Worm (Caenorhabditis elegans) whole organism, young adult: ENCODE measurements around the gene C23G10.5.

Experiments used
- C17E4.6 ChIP-seq: fragments of 200-800 bp; sonication (Bioruptor generic); IDR thresholded peaks from 2 replicates; pipeline ENCODE4 v1.3.6; 2022; ENCODE audit warnings: missing genetic modification reagents, missing genetic modification characterization, missing compliant biosample characterization
- D2030.7 ChIP-seq: fragments of 200-800 bp; sonication (Bioruptor generic); IDR thresholded peaks from 2 replicates; pipeline ENCODE4 v1.3.6; 2022; ENCODE audit warnings: missing genetic modification reagents, missing genetic modification characterization, missing compliant biosample characterization
- F22D6.2 ChIP-seq: sonication (generic microtip); optimal IDR thresholded peaks from 2 replicates; lab custom pipeline; 2016; ENCODE audit warnings: mild to moderate bottlenecking, missing genetic modification characterization, missing compliant biosample characterization
- F33H1.4 ChIP-seq: fragments of 200-800 bp; sonication (Bioruptor generic); IDR thresholded peaks from 2 replicates; pipeline ENCODE4 v1.3.6; 2022; ENCODE audit warnings: missing genetic modification reagents, missing genetic modification characterization, missing compliant biosample characterization
- F39B2.1 ChIP-seq: fragments of 200-800 bp; sonication (Bioruptor generic); IDR thresholded peaks from 2 replicates; pipeline ENCODE4 v1.3.6; 2022; ENCODE audit warnings: missing genetic modification reagents, missing genetic modification characterization, missing compliant biosample characterization
- K12H6.12 ChIP-seq: fragments of 200-800 bp; sonication (Bioruptor generic); optimal IDR thresholded peaks from 2 replicates; lab custom pipeline; 2018; ENCODE audit warnings: mild to moderate bottlenecking, missing genetic modification characterization, missing compliant biosample characterization
- Y56A3A.18 ChIP-seq: fragments of 200-800 bp; sonication (Bioruptor generic); IDR thresholded peaks from 2 replicates; pipeline ENCODE4 v1.3.6; 2022; ENCODE audit warnings: missing genetic modification reagents, missing genetic modification characterization, missing compliant biosample characterization
- ZK185.1 ChIP-seq: sonication (generic microtip); optimal IDR thresholded peaks from 2 replicates; lab custom pipeline; 2016; ENCODE audit warnings: mild to moderate bottlenecking, missing genetic modification characterization, missing compliant biosample characterization; ENCODE audit not compliant: poor library complexity, severe bottlenecking
- atf-7 ChIP-seq: sonication (generic microtip); optimal IDR thresholded peaks from 2 replicates; lab custom pipeline; 2017; ENCODE audit warnings: mild to moderate bottlenecking, missing genetic modification characterization, missing compliant biosample characterization
- bed-1 ChIP-seq: fragments of 200-800 bp; sonication (Bioruptor generic); IDR thresholded peaks from 2 replicates; pipeline ENCODE4 v1.3.6; 2022; ENCODE audit warnings: missing genetic modification reagents, missing genetic modification characterization, missing compliant biosample characterization
- ccch-3 ChIP-seq: fragments of 200-800 bp; sonication (Bioruptor generic); optimal IDR thresholded peaks from 2 replicates; lab custom pipeline; 2018; ENCODE audit warnings: mild to moderate bottlenecking, missing genetic modification characterization, missing compliant biosample characterization
- cebp-2 ChIP-seq: fragments of 200-800 bp; sonication (Bioruptor generic); IDR thresholded peaks from 2 replicates; pipeline ENCODE4 v1.3.6; 2022; ENCODE audit warnings: missing genetic modification characterization, missing compliant biosample characterization
- ceh-79 ChIP-seq: sonication (generic microtip); optimal IDR thresholded peaks from 2 replicates; lab custom pipeline; 2017; ENCODE audit warnings: mild to moderate bottlenecking, missing genetic modification characterization, missing compliant biosample characterization
- chd-7 ChIP-seq: sonication (generic microtip); optimal IDR thresholded peaks from 2 replicates; lab custom pipeline; 2016; ENCODE audit warnings: mild to moderate bottlenecking, missing genetic modification characterization, moderate library complexity, missing compliant biosample characterization
- die-1 ChIP-seq: sonication (generic microtip); optimal IDR thresholded peaks from 2 replicates; lab custom pipeline; 2016; ENCODE audit warnings: missing genotype, mild to moderate bottlenecking, missing genetic modification characterization, missing compliant biosample characterization
- dpff-1 ChIP-seq: sonication (generic microtip); optimal IDR thresholded peaks from 2 replicates; lab custom pipeline; 2017; ENCODE audit warnings: mild to moderate bottlenecking, missing genetic modification characterization, missing compliant biosample characterization
- egl-18 ChIP-seq: fragments of 200-800 bp; sonication (Bioruptor generic); IDR thresholded peaks from 2 replicates; pipeline ENCODE4 v1.3.6; 2022; ENCODE audit warnings: missing genetic modification reagents, missing genetic modification characterization, missing compliant biosample characterization
- ets-4 ChIP-seq: fragments of 200-800 bp; sonication (Bioruptor generic); optimal IDR thresholded peaks from 2 replicates; lab custom pipeline; 2018; ENCODE audit warnings: mild to moderate bottlenecking, missing genetic modification characterization, missing compliant biosample characterization
- fkh-3 ChIP-seq: sonication (generic microtip); optimal IDR thresholded peaks from 2 replicates; lab custom pipeline; 2016; ENCODE audit warnings: mild to moderate bottlenecking, missing genetic modification characterization, missing compliant biosample characterization
- gei-17 ChIP-seq: fragments of 200-800 bp; sonication (Bioruptor generic); optimal IDR thresholded peaks from 2 replicates; lab custom pipeline; 2018; ENCODE audit warnings: mild to moderate bottlenecking, missing genetic modification characterization, missing compliant biosample characterization
- him-1 ChIP-seq: sonication (generic microtip); optimal IDR thresholded peaks from 2 replicates; lab custom pipeline; 2016; ENCODE audit warnings: missing genotype, missing genetic modification reagents, missing genetic modification characterization, missing compliant biosample characterization
- hlh-26 ChIP-seq: fragments of 200-800 bp; sonication (Bioruptor generic); conservative IDR thresholded peaks from 2 replicates; pipeline ENCODE4 v1.3.6; 2022; ENCODE audit warnings: missing genetic modification reagents, missing genetic modification characterization, missing compliant biosample characterization
- hmg-1.2 ChIP-seq: fragments of 200-800 bp; sonication (Bioruptor generic); IDR thresholded peaks from 2 replicates; pipeline ENCODE4 v1.3.6; 2022; ENCODE audit warnings: missing genetic modification reagents, missing genetic modification characterization, missing compliant biosample characterization
- lag-1 ChIP-seq: fragments of 200-800 bp; sonication (Bioruptor generic); IDR thresholded peaks from 2 replicates; pipeline ENCODE4 v1.3.6; 2022; ENCODE audit warnings: missing genetic modification reagents, missing genetic modification characterization, missing compliant biosample characterization
- let-526 ChIP-seq: fragments of 200-800 bp; sonication (Bioruptor generic); IDR thresholded peaks from 2 replicates; pipeline ENCODE4 v1.3.6; 2022; ENCODE audit warnings: missing genetic modification reagents, missing genetic modification characterization, missing compliant biosample characterization
- let-607 ChIP-seq, 2 experiments: fragments of 200-800 bp in 1 of 2; sonication (Bioruptor generic) in 1 of 2; sonication (generic microtip) in 1 of 2; optimal IDR thresholded peaks; 2 replicates each; lab custom pipeline; 2016 to 2018; ENCODE audit warnings: mild to moderate bottlenecking in 2 of 2, missing compliant biosample characterization in 2 of 2, missing genetic modification characterization in 2 of 2, moderate library complexity in 2 of 2, missing genotype in 1 of 2
- lir-1 ChIP-seq: fragments of 200-800 bp; sonication (Bioruptor generic); conservative IDR thresholded peaks from 2 replicates; pipeline ENCODE4 v1.3.6; 2022; ENCODE audit warnings: missing genetic modification reagents, missing genetic modification characterization, missing compliant biosample characterization
- madf-3 ChIP-seq: fragments of 200-800 bp; sonication (Bioruptor generic); IDR thresholded peaks from 2 replicates; pipeline ENCODE4 v1.3.6; 2022; ENCODE audit warnings: missing genetic modification reagents, missing genetic modification characterization, missing compliant biosample characterization
- mes-4 ChIP-seq: sonication (generic microtip); optimal IDR thresholded peaks from 2 replicates; lab custom pipeline; 2016; ENCODE audit warnings: missing genotype, missing genetic modification characterization, missing compliant biosample characterization
- nfyb-1 ChIP-seq: fragments of 200-800 bp; sonication (Bioruptor generic); IDR thresholded peaks from 2 replicates; pipeline ENCODE4 v1.3.6; 2022; ENCODE audit warnings: missing genetic modification reagents, missing genetic modification characterization, missing compliant biosample characterization
- nhr-80 ChIP-seq: sonication (generic microtip); optimal IDR thresholded peaks from 2 replicates; lab custom pipeline; 2016; ENCODE audit warnings: missing genetic modification characterization, missing compliant biosample characterization
- repo-1 ChIP-seq: sonication (generic microtip); optimal IDR thresholded peaks from 2 replicates; lab custom pipeline; 2017; ENCODE audit warnings: mild to moderate bottlenecking, missing genetic modification characterization, missing compliant biosample characterization
- snpc-1.1 ChIP-seq: sonication (generic microtip); optimal IDR thresholded peaks from 2 replicates; lab custom pipeline; 2017; ENCODE audit warnings: missing genetic modification characterization, mild to moderate bottlenecking, missing compliant biosample characterization, antibody characterized with exemption, moderate library complexity, missing genotype, missing genetic modification reagents; ENCODE audit not compliant: insufficient read depth
- snpc-1.3 ChIP-seq: sonication (generic microtip); optimal IDR thresholded peaks from 2 replicates; lab custom pipeline; 2017; ENCODE audit warnings: missing genetic modification characterization, mild to moderate bottlenecking, missing compliant biosample characterization, antibody characterized with exemption, moderate library complexity, missing genotype, missing genetic modification reagents; ENCODE audit not compliant: insufficient read depth
- somi-1 ChIP-seq: fragments of 200-800 bp; sonication (Bioruptor generic); optimal IDR thresholded peaks from 2 replicates; lab custom pipeline; 2018; ENCODE audit warnings: mild to moderate bottlenecking, missing genetic modification characterization, missing compliant biosample characterization
- sptf-2 ChIP-seq: fragments of 200-800 bp; sonication (Bioruptor generic); optimal IDR thresholded peaks from 2 replicates; lab custom pipeline; 2018; ENCODE audit warnings: mild to moderate bottlenecking, missing genetic modification characterization, missing compliant biosample characterization
- tbp1 ChIP-seq: fragments of 200-800 bp; sonication (Bioruptor generic); optimal IDR thresholded peaks from 2 replicates; lab custom pipeline; 2018; ENCODE audit warnings: mild to moderate bottlenecking, missing genetic modification characterization, missing compliant biosample characterization
- unc-130 ChIP-seq: sonication (generic microtip); optimal IDR thresholded peaks from 2 replicates; lab custom pipeline; 2016; ENCODE audit warnings: missing genetic modification reagents, missing genetic modification characterization, missing compliant biosample characterization
- unc-62 ChIP-seq: fragments of 150-350 bp; optimal IDR thresholded peaks from 2 replicates; lab custom pipeline; 2014; ENCODE audit warnings: missing biosample characterization, missing genetic modification reagents, missing genetic modification characterization
- xnd-1 ChIP-seq: sonication (generic microtip); optimal IDR thresholded peaks from 2 replicates; lab custom pipeline; 2016; ENCODE audit warnings: missing genotype, missing genetic modification reagents, missing genetic modification characterization, missing compliant biosample characterization
- zim-3 ChIP-seq: sonication (generic microtip); optimal IDR thresholded peaks from 2 replicates; lab custom pipeline; 2017; ENCODE audit warnings: mild to moderate bottlenecking, missing genetic modification characterization, moderate library complexity, missing compliant biosample characterization
- ztf-22 ChIP-seq: fragments of 200-800 bp; sonication (Bioruptor generic); optimal IDR thresholded peaks from 2 replicates; lab custom pipeline; 2018; ENCODE audit warnings: mild to moderate bottlenecking, missing genetic modification characterization, moderate library complexity, missing compliant biosample characterization
- ztf-28 ChIP-seq: fragments of 200-800 bp; sonication (Bioruptor generic); IDR thresholded peaks from 2 replicates; pipeline ENCODE4 v1.3.6; 2022; ENCODE audit warnings: missing genetic modification reagents, missing genetic modification characterization, missing compliant biosample characterization
- ztf-6 ChIP-seq: fragments of 200-800 bp; sonication (Bioruptor generic); IDR thresholded peaks from 2 replicates; pipeline ENCODE4 v1.3.6; 2022; ENCODE audit warnings: missing genetic modification reagents, missing genetic modification characterization, missing compliant biosample characterization

The C23G10.5 gene

DNA sequence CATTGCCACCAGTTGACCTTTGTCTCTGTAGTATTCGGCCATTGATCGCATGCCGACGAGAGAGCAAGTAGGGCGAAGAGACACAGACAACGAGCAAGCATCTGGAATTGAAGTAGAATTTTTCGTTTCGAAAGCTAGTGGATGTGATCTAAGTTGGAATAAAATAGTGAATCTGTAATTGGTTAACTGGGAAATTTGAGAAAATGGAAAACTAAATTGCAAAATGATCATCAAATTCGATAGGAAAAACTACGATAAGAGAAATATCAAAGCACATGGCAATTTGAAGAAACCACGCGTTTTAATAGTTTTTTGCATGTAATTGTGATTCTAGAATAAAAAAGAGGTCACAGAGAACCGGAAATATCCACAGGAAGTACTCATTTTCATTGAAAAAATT is 14.1 kb upstream of the C23G10.5 start, which contains the start of gene F42A10.6:
F42A10.6 (minus strand) TSS at position 101 of the 400 bp plus-strand sequence.
- TF ChIP-seq somi-1 (GFP tag; lab: Kevin White, UChicago) (no peak), nhr-80 (tag; lab: Kevin White, UChicago) (peak; percentile 59)
- TF ChIP-seq, all 124 proteins: peak for 1

DNA sequence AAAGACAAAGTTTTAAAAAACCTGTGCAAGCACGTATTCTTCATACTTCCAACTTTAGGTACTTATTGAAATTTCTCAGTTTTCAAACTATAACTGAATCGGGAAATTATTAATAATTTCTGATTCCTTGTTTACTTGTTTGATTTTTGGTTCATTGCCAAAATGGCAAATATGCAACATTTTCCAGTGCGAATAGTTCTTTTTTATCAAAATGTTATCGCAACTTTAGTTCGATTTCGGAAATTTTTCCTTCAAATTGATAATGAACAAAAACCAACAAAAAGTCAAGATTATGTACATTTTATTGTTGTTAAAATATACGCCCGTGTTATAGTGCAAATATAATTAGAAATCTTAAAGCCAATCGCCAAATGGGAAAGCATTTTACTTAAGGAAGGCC is 13.3 kb upstream of the C23G10.5 start:
- no peak for TF ChIP-seq hlh-26 (GFP tag; lab: Robert Waterston, UW)
- peak; percentile 13 for TF ChIP-seq nhr-80 (tag; lab: Kevin White, UChicago)
- no peak for TF ChIP-seq C17E4.6 (GFP tag; lab: Robert Waterston, UW)
- no peak for TF ChIP-seq nfyb-1

DNA sequence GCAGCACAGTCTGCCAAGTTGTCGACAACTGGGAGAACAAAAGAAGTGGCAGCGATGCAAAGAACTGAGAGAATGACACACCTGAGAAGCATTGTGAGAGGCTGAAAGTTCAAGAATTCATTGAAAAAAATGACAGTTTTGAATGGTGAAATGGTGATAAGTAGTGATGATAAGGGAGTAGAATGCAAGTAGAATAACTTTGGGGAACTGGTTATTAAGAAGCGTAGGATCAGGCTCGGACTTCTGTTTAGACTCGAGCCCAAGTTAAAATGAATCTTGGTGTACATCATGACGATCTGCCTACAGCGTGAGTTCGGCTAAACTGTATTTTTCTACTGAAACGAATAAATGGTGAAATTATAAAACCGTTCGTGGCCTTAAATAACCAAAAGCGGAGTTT is 12.3 kb upstream of the C23G10.5 start, which contains the start of gene F42A10.7:
F42A10.7 (minus strand) TSS at position 101 of the 400 bp plus-strand sequence.
- TF ChIP-seq K12H6.12 (tag; lab: Kevin White, UChicago) = no peak
- TF ChIP-seq Y56A3A.18 = no peak
- no peak for TF ChIP-seq snpc-1.1 (tag; lab: Kevin White, UChicago)
- TF ChIP-seq xnd-1 (tag; lab: Kevin White, UChicago) = no peak
- TF ChIP-seq die-1 = no peak
- TF ChIP-seq ceh-79 (tag; lab: Kevin White, UChicago) = no peak
- TF ChIP-seq bed-1 = no peak
- no peak for TF ChIP-seq dpff-1
- no peak for TF ChIP-seq snpc-1.3 (tag; lab: Kevin White, UChicago)

- TF ChIP-seq F22D6.2 (tag; lab: Kevin White, UChicago) (no peak), mes-4 (no peak), repo-1 (tag; lab: Kevin White, UChicago) (no peak), unc-130 (GFP tag; lab: Kevin White, UChicago) (no peak), ztf-6 (no peak), tbp1 (GFP tag; lab: Kevin White, UChicago) (peak; percentile 14), ztf-22 (GFP tag; lab: Kevin White, UChicago) (peak; percentile 65), ztf-28 (GFP tag; lab: Robert Waterston, UW) (no peak), sptf-2 (GFP tag; lab: Kevin White, UChicago) (no peak), unc-62 (GFP tag; lab: Kevin White, UChicago) (no peak), ccch-3 (no peak), C17E4.6 (GFP tag; lab: Robert Waterston, UW) (no peak), nhr-80 (tag; lab: Kevin White, UChicago) (peak; percentile 99), F39B2.1 (GFP tag; lab: Robert Waterston, UW) (no peak), lir-1 (GFP tag; lab: Robert Waterston, UW) (no peak), F33H1.4 (GFP tag; lab: Robert Waterston, UW) (no peak), gei-17 (GFP tag; lab: Kevin White, UChicago) (no peak), egl-18 (GFP tag; lab: Robert Waterston, UW) (no peak), ets-4 (GFP tag; lab: Kevin White, UChicago) (peak; percentile 21), lag-1 (GFP tag; lab: Robert Waterston, UW) (no peak), chd-7 (no peak), hmg-1.2 (GFP tag; lab: Robert Waterston, UW) (0 out of 2 replicates have a peak, but pooled peaks have one; percentile 5), fkh-3 (tag; lab: Kevin White, UChicago) (no peak), zim-3 (tag; lab: Kevin White, UChicago) (no peak), atf-7 (peak; percentile 74), let-607 (tag; optimal IDR thresholded peaks at IDR 0.05; lab: Kevin White, UChicago) (peak in 1 of 2 experiments; percentile 53), him-1 (tag; lab: Kevin White, UChicago) (no peak), D2030.7 (GFP tag; lab: Robert Waterston, UW) (no peak), ZK185.1 (tag; lab: Kevin White, UChicago) (no peak), madf-3 (no peak), cebp-2 (no peak), let-526 (no peak)
Measured at ce11 chrIII:6179062-6179461, 11.8 kb upstream of the C23G10.5 start.
